Worm (Caenorhabditis elegans) whole organism, L1 larva: ENCODE measurements around the gene C23H3.9.

Experiments used
- ceh-88 ChIP-seq: fragments of 200-800 bp; sonication (Bioruptor generic); IDR thresholded peaks from 2 replicates; pipeline ENCODE4 v1.3.6; 2022; ENCODE audit warnings: missing genetic modification characterization, missing compliant biosample characterization
- fkh-10 ChIP-seq: sonication (generic microtip); optimal IDR thresholded peaks from 2 replicates; lab custom pipeline; 2017; ENCODE audit warnings: missing biosample characterization, missing genetic modification reagents, missing genetic modification characterization
- fos-1 ChIP-seq: fragments of 150-350 bp; optimal IDR thresholded peaks from 2 replicates; lab custom pipeline; 2014; ENCODE audit warnings: missing biosample characterization, missing genetic modification characterization
- lin-15B ChIP-seq: fragments of 150-350 bp; sonication (generic microtip); optimal IDR thresholded peaks from 3 replicates; lab custom pipeline; 2014; ENCODE audit warnings: missing biosample characterization, missing genetic modification characterization
- lin-35 ChIP-seq, 2 experiments: fragments of 150-350 bp; optimal IDR thresholded peaks; 2 replicates each; lab custom pipeline; 2014; ENCODE audit warnings: missing biosample characterization in 2 of 2, missing genetic modification characterization in 2 of 2, missing genetic modification reagents in 2 of 2
- lin-39 ChIP-seq: fragments of 150-350 bp; optimal IDR thresholded peaks from 2 replicates; lab custom pipeline; 2014; ENCODE audit warnings: missing biosample characterization, missing genetic modification reagents, missing genetic modification characterization
- pqm-1 ChIP-seq: sonication (generic microtip); optimal IDR thresholded peaks from 3 replicates; lab custom pipeline; 2017; ENCODE audit warnings: missing biosample characterization, missing genetic modification characterization
- unc-62 ChIP-seq: fragments of 150-350 bp; optimal IDR thresholded peaks from 2 replicates; lab custom pipeline; 2014; ENCODE audit warnings: missing biosample characterization, missing genetic modification reagents, missing genetic modification characterization

ce11 chrII:68757-69156, 10.3 kb downstream of the C23H3.9 start:
- TF ChIP-seq lin-35 (GFP tag; optimal IDR thresholded peaks at IDR 0.05; lab: Kevin White, UChicago), result no peak
- no peak for TF ChIP-seq fos-1
- no peak for TF ChIP-seq lin-15B (tag; lab: Kevin White, UChicago)
- TF ChIP-seq pqm-1 (tag; lab: Kevin White, UChicago), result no peak
- no peak for TF ChIP-seq ceh-88 (GFP tag; lab: Robert Waterston, UW)
- TF ChIP-seq fkh-10, result no peak
- no peak for TF ChIP-seq unc-62 (GFP tag; lab: Kevin White, UChicago)
- no peak for TF ChIP-seq lin-39 (tag; lab: Kevin White, UChicago)
